Worm (Caenorhabditis elegans) whole organism, L1 larva: ENCODE results near the gene pmp-1.

Experiments used
- C16A3.4 ChIP-seq: fragments of 150-350 bp; optimal IDR thresholded peaks from 2 replicates; lab custom pipeline; 2014; ENCODE audit warnings: missing biosample characterization, missing genetic modification characterization
- F16B12.6 ChIP-seq: fragments of 150-350 bp; optimal IDR thresholded peaks from 2 replicates; lab custom pipeline; 2014; ENCODE audit warnings: missing biosample characterization, missing genetic modification characterization
- alr-1 ChIP-seq: fragments of 200-800 bp; sonication (Bioruptor generic); optimal IDR thresholded peaks from 2 replicates; lab custom pipeline; 2018; ENCODE audit warnings: borderline replicate concordance, mild to moderate bottlenecking, missing genetic modification characterization, missing compliant biosample characterization
- aly-2 ChIP-seq: fragments of 150-350 bp; optimal IDR thresholded peaks from 2 replicates; lab custom pipeline; 2014; ENCODE audit warnings: missing biosample characterization, missing genetic modification characterization
- ama-1 ChIP-seq: fragments of 150-350 bp; optimal IDR thresholded peaks from 2 replicates; lab custom pipeline; 2014
- blmp-1 ChIP-seq: fragments of 150-350 bp; optimal IDR thresholded peaks from 2 replicates; lab custom pipeline; 2014; ENCODE audit warnings: missing biosample characterization, missing genetic modification characterization
- ceh-82 ChIP-seq, 3 experiments: fragments of 150-350 bp in 1 of 3; sonication (generic microtip) in 2 of 3; optimal IDR thresholded peaks; 2 replicates each; lab custom pipeline; 2014 to 2017; ENCODE audit warnings: missing biosample characterization in 3 of 3, missing genetic modification characterization in 3 of 3
- ceh-88 ChIP-seq: fragments of 200-800 bp; sonication (Bioruptor generic); IDR thresholded peaks from 2 replicates; pipeline ENCODE4 v1.3.6; 2022; ENCODE audit warnings: missing genetic modification characterization, missing compliant biosample characterization
- ceh-90 ChIP-seq: sonication (generic microtip); optimal IDR thresholded peaks from 2 replicates; lab custom pipeline; 2016; ENCODE audit warnings: missing genetic modification characterization, missing compliant biosample characterization
- dpl-1 ChIP-seq, 3 experiments: fragments of 150-350 bp in 2 of 3; sonication (generic microtip) in 1 of 3; optimal IDR thresholded peaks; 2 replicates each; lab custom pipeline; 2014 to 2017; ENCODE audit warnings: missing biosample characterization in 3 of 3, missing genetic modification characterization in 3 of 3, missing genetic modification reagents in 3 of 3
- dsc-1 ChIP-seq: sonication (generic microtip); optimal IDR thresholded peaks from 2 replicates; lab custom pipeline; 2016; ENCODE audit warnings: mild to moderate bottlenecking, missing genetic modification characterization, missing compliant biosample characterization
- efl-1 ChIP-seq, 4 experiments: fragments of 150-350 bp; optimal IDR thresholded peaks in 3 of 4; peaks in 1 of 4; 1 replicate in 1 of 4; 2 replicates in 3 of 4; lab custom pipeline; 2014; ENCODE audit warnings: missing biosample characterization in 2 of 4, missing genetic modification characterization in 2 of 4, missing genetic modification reagents in 2 of 4
- efl-3 ChIP-seq: fragments of 200-800 bp; sonication (Bioruptor generic); optimal IDR thresholded peaks from 2 replicates; lab custom pipeline; 2018; ENCODE audit warnings: mild to moderate bottlenecking, missing genetic modification characterization, missing compliant biosample characterization
- elt-2 ChIP-seq: sonication (generic microtip); optimal IDR thresholded peaks from 2 replicates; lab custom pipeline; 2016; ENCODE audit warnings: missing genetic modification characterization, mild to moderate bottlenecking, inconsistent platforms, missing compliant biosample characterization, missing genetic modification reagents
- elt-3 ChIP-seq, 6 experiments: fragments of 150-350 bp in 1 of 6; sonication (generic microtip); optimal IDR thresholded peaks; 2 replicates each; lab custom pipeline; 2017 to 2018; ENCODE audit warnings: missing biosample characterization in 6 of 6, missing genetic modification characterization in 6 of 6, inconsistent platforms in 1 of 6
- ets-5 ChIP-seq: fragments of 200-800 bp; sonication (Bioruptor generic); IDR thresholded peaks from 2 replicates; pipeline ENCODE4 v1.3.6; 2022; ENCODE audit warnings: missing genetic modification characterization, missing compliant biosample characterization
- fkh-8 ChIP-seq: sonication (generic microtip); optimal IDR thresholded peaks from 2 replicates; lab custom pipeline; 2016; ENCODE audit warnings: mild to moderate bottlenecking, missing genetic modification characterization, missing compliant biosample characterization
- hlh-17 ChIP-seq: fragments of 200-800 bp; sonication (Bioruptor generic); optimal IDR thresholded peaks from 2 replicates; lab custom pipeline; 2018; ENCODE audit warnings: missing genetic modification characterization, mild to moderate bottlenecking, missing compliant biosample characterization, moderate library complexity, borderline replicate concordance
- irx-1 ChIP-seq: sonication (generic microtip); optimal IDR thresholded peaks from 2 replicates; lab custom pipeline; 2016; ENCODE audit warnings: missing genetic modification characterization, missing compliant biosample characterization
- jun-1 ChIP-seq: fragments of 150-350 bp; optimal IDR thresholded peaks from 2 replicates; lab custom pipeline; 2014; ENCODE audit warnings: missing biosample characterization, missing genetic modification reagents, missing genetic modification characterization
- lin-35 ChIP-seq, 2 experiments: fragments of 150-350 bp; optimal IDR thresholded peaks; 2 replicates each; lab custom pipeline; 2014; ENCODE audit warnings: missing biosample characterization in 2 of 2, missing genetic modification characterization in 2 of 2, missing genetic modification reagents in 2 of 2
- lir-3 ChIP-seq: sonication (generic microtip); optimal IDR thresholded peaks from 2 replicates; lab custom pipeline; 2016; ENCODE audit warnings: mild to moderate bottlenecking, missing genetic modification characterization, moderate library complexity, missing compliant biosample characterization; ENCODE audit not compliant: poor library complexity
- lsy-2 ChIP-seq, 2 experiments: fragments of 150-350 bp; optimal IDR thresholded peaks; 2 replicates each; lab custom pipeline; 2014; ENCODE audit warnings: missing biosample characterization in 2 of 2, missing genetic modification characterization in 2 of 2
- mab-9 ChIP-seq: fragments of 200-800 bp; sonication (Bioruptor generic); IDR thresholded peaks from 2 replicates; pipeline ENCODE4 v1.3.6; 2022; ENCODE audit warnings: missing genetic modification reagents, missing genetic modification characterization, missing compliant biosample characterization
- mef-2 ChIP-seq: fragments of 150-350 bp; optimal IDR thresholded peaks from 2 replicates; lab custom pipeline; 2014; ENCODE audit warnings: missing biosample characterization, missing genetic modification characterization
- mep-1 ChIP-seq: fragments of 150-350 bp; optimal IDR thresholded peaks from 2 replicates; lab custom pipeline; 2014; ENCODE audit warnings: missing biosample characterization, missing genetic modification characterization
- nhr-11 ChIP-seq: fragments of 150-350 bp; optimal IDR thresholded peaks from 2 replicates; lab custom pipeline; 2014; ENCODE audit warnings: missing biosample characterization, missing genetic modification characterization
- nhr-20 ChIP-seq: sonication (generic microtip); optimal IDR thresholded peaks from 2 replicates; lab custom pipeline; 2016; ENCODE audit warnings: mild to moderate bottlenecking, missing genetic modification characterization, missing compliant biosample characterization
- nhr-237 ChIP-seq: fragments of 150-350 bp; optimal IDR thresholded peaks from 2 replicates; lab custom pipeline; 2014; ENCODE audit warnings: missing biosample characterization, missing genetic modification characterization
- nhr-47 ChIP-seq: sonication (generic microtip); optimal IDR thresholded peaks from 2 replicates; lab custom pipeline; 2016; ENCODE audit warnings: mild to moderate bottlenecking, missing genetic modification characterization, moderate library complexity, missing compliant biosample characterization
- nhr-77 ChIP-seq: fragments of 150-350 bp; optimal IDR thresholded peaks from 2 replicates; lab custom pipeline; 2014; ENCODE audit warnings: missing biosample characterization, missing genetic modification characterization
- nhr-85 ChIP-seq: sonication (generic microtip); peaks from one replicate; lab custom pipeline; 2016; ENCODE audit warnings: missing genetic modification characterization, inconsistent platforms, missing compliant biosample characterization
- pqm-1 ChIP-seq: sonication (generic microtip); optimal IDR thresholded peaks from 3 replicates; lab custom pipeline; 2017; ENCODE audit warnings: missing biosample characterization, missing genetic modification characterization
- rnt-1 ChIP-seq: sonication (generic microtip); optimal IDR thresholded peaks from 2 replicates; lab custom pipeline; 2016; ENCODE audit warnings: mild to moderate bottlenecking, missing genetic modification characterization, moderate library complexity, missing compliant biosample characterization
- snpc-4 ChIP-seq: fragments of 150-350 bp; optimal IDR thresholded peaks from 2 replicates; lab custom pipeline; 2014; ENCODE audit warnings: missing biosample characterization, missing genetic modification characterization
- snu-23 ChIP-seq: sonication (generic microtip); optimal IDR thresholded peaks from 2 replicates; lab custom pipeline; 2016; ENCODE audit warnings: missing genetic modification characterization, missing compliant biosample characterization
- swsn-7 ChIP-seq: sonication (generic microtip); optimal IDR thresholded peaks from 2 replicates; lab custom pipeline; 2016; ENCODE audit warnings: missing genetic modification characterization, missing compliant biosample characterization
- tbx-2 ChIP-seq: sonication (generic microtip); optimal IDR thresholded peaks from 2 replicates; lab custom pipeline; 2016; ENCODE audit warnings: missing genetic modification characterization, missing compliant biosample characterization
- unc-130 ChIP-seq: fragments of 150-350 bp; optimal IDR thresholded peaks from 2 replicates; lab custom pipeline; 2017; ENCODE audit warnings: missing biosample characterization, missing genetic modification characterization, inconsistent platforms
- unc-30 ChIP-seq: sonication (generic microtip); optimal IDR thresholded peaks from 2 replicates; lab custom pipeline; 2017; ENCODE audit warnings: missing biosample characterization, missing genetic modification characterization
- unc-62 ChIP-seq: fragments of 150-350 bp; optimal IDR thresholded peaks from 2 replicates; lab custom pipeline; 2014; ENCODE audit warnings: missing biosample characterization, missing genetic modification reagents, missing genetic modification characterization
- unc-86 ChIP-seq: sonication (generic microtip); optimal IDR thresholded peaks from 2 replicates; lab custom pipeline; 2016; ENCODE audit warnings: missing genetic modification characterization, missing compliant biosample characterization
- xbp-1 ChIP-seq: sonication (generic microtip); optimal IDR thresholded peaks from 2 replicates; lab custom pipeline; 2016; ENCODE audit warnings: missing genetic modification characterization, missing compliant biosample characterization
- zag-1 ChIP-seq: fragments of 150-350 bp; optimal IDR thresholded peaks from 2 replicates; lab custom pipeline; 2014; ENCODE audit warnings: missing biosample characterization, missing genetic modification characterization
- zip-4 ChIP-seq: fragments of 200-800 bp; sonication (Bioruptor generic); optimal IDR thresholded peaks from 2 replicates; lab custom pipeline; 2018; ENCODE audit warnings: mild to moderate bottlenecking, missing genetic modification characterization, moderate library complexity, missing compliant biosample characterization
- ztf-4 ChIP-seq: fragments of 150-350 bp; optimal IDR thresholded peaks from 2 replicates; lab custom pipeline; 2014; ENCODE audit warnings: missing biosample characterization, missing genetic modification characterization

The pmp-1 gene

ce11 chrII:6870803-6871202 is 12.8 kb downstream of the pmp-1 start, which contains the start of gene clhm-1:
Gene clhm-1, minus strand, starts transcription at chrII:6871009.
- TF ChIP-seq rnt-1 (tag; lab: Kevin White, UChicago) (peak; percentile 24), aly-2 (tag; lab: Kevin White, UChicago) (no peak), pqm-1 (tag; lab: Kevin White, UChicago) (no peak), unc-62 (GFP tag; lab: Kevin White, UChicago) (no peak), snu-23 (GFP tag; lab: Kevin White, UChicago) (no peak), mep-1 (tag; lab: Kevin White, UChicago) (no peak)

- no peak for TF ChIP-seq zip-4 (GFP tag; lab: Kevin White, UChicago)
- TF ChIP-seq ceh-88 (GFP tag; lab: Robert Waterston, UW) = no peak
Observed at ce11 chrII:6863652-6864051, 19.9 kb downstream of the pmp-1 start, which contains the start of gene aff-1. Gene aff-1, minus strand, starts transcription at chrII:6863752.

- no peak for TF ChIP-seq nhr-77 (tag; lab: Kevin White, UChicago)
- TF ChIP-seq unc-62 (GFP tag; lab: Kevin White, UChicago) = no peak
- TF ChIP-seq blmp-1 = no peak
- no peak for TF ChIP-seq hlh-17
- no peak for TF ChIP-seq fkh-8
- no peak for TF ChIP-seq nhr-11
- TF ChIP-seq ceh-82 (tag; optimal IDR thresholded peaks at IDR 0.05; lab: Kevin White, UChicago) = no peak
- no peak for TF ChIP-seq efl-1 (optimal IDR thresholded peaks at IDR 0.05; lab: Kevin White, UChicago)
- TF ChIP-seq efl-1 (GFP tag; optimal IDR thresholded peaks at IDR 0.05 in 1 of 2; lab: Kevin White, UChicago) = no peak
- no peak for TF ChIP-seq unc-130 (tag; lab: Kevin White, UChicago)
- TF ChIP-seq alr-1 = no peak
- no peak for TF ChIP-seq nhr-85 (tag; lab: Kevin White, UChicago)
- no peak for TF ChIP-seq mab-9 (GFP tag; lab: Robert Waterston, UW)
- no peak for TF ChIP-seq snpc-4 (tag; lab: Kevin White, UChicago)
- no peak for TF ChIP-seq ama-1 (lab: Kevin White, UChicago)
- TF ChIP-seq jun-1 (tag; lab: Kevin White, UChicago) = no peak
- no peak for TF ChIP-seq lin-35 (GFP tag; optimal IDR thresholded peaks at IDR 0.05; lab: Kevin White, UChicago)
- no peak for TF ChIP-seq ceh-90
- TF ChIP-seq ets-5 (GFP tag; lab: Robert Waterston, UW) = no peak
- TF ChIP-seq, all 84 proteins: peak for 0
Observed at ce11 chrII:6860043-6860442, 23.5 kb downstream of the pmp-1 start.

- TF ChIP-seq C16A3.4 (tag; lab: Kevin White, UChicago) = peak; percentile 22
- TF ChIP-seq ets-5 (GFP tag; lab: Robert Waterston, UW) = no peak
- peak; percentile 42 to 48 for TF ChIP-seq lin-35 (GFP tag; optimal IDR thresholded peaks at IDR 0.05; lab: Kevin White, UChicago)
- TF ChIP-seq ceh-90 = no peak
- peak; percentile 39 for TF ChIP-seq dsc-1 (tag; lab: Kevin White, UChicago)
- TF ChIP-seq nhr-237 (tag; lab: Kevin White, UChicago) = no peak
- peak; percentile 35 to 63 for TF ChIP-seq efl-1 (optimal IDR thresholded peaks at IDR 0.05; lab: Kevin White, UChicago)
- no peak for TF ChIP-seq efl-1 (GFP tag; optimal IDR thresholded peaks at IDR 0.05 in 1 of 2; lab: Kevin White, UChicago)
- no peak for TF ChIP-seq irx-1
- no peak for TF ChIP-seq mep-1 (tag; lab: Kevin White, UChicago)
- TF ChIP-seq lir-3 (tag; lab: Kevin White, UChicago) = no peak
- peak; percentile 62 for TF ChIP-seq snu-23 (GFP tag; lab: Kevin White, UChicago)
- TF ChIP-seq dpl-1 (GFP tag; optimal IDR thresholded peaks at IDR 0.05; lab: Kevin White, UChicago) = peak in 1 of 3 experiments; percentile 1
- TF ChIP-seq ama-1 (lab: Kevin White, UChicago) = no peak
- peak; percentile 29 for TF ChIP-seq nhr-20 (tag; lab: Kevin White, UChicago)
- TF ChIP-seq unc-30 (tag; lab: Kevin White, UChicago) = no peak
- peak; percentile 43 for TF ChIP-seq swsn-7 (tag; lab: Kevin White, UChicago)
- TF ChIP-seq unc-86 = no peak
- peak; percentile 55 for TF ChIP-seq nhr-77 (tag; lab: Kevin White, UChicago)
- no peak for TF ChIP-seq F16B12.6 (tag; lab: Kevin White, UChicago)
- TF ChIP-seq elt-2 (tag; lab: Kevin White, UChicago) = no peak
- TF ChIP-seq nhr-47 = peak; percentile 23
- TF ChIP-seq ceh-82 (tag; optimal IDR thresholded peaks at IDR 0.05; lab: Kevin White, UChicago) = peak in 2 of 3 experiments; percentile 26 to 69
- TF ChIP-seq zag-1 = no peak
- peak; percentile 13 for TF ChIP-seq ztf-4 (tag; lab: Kevin White, UChicago)
- peak; percentile 48 for TF ChIP-seq rnt-1 (tag; lab: Kevin White, UChicago)
- TF ChIP-seq tbx-2 (tag; lab: Kevin White, UChicago) = peak; percentile 26
- peak; percentile 53 for TF ChIP-seq fkh-8
- TF ChIP-seq lsy-2 (tag; optimal IDR thresholded peaks at IDR 0.05; lab: Kevin White, UChicago) = peak; percentile 12 to 61
- TF ChIP-seq snpc-4 (tag; lab: Kevin White, UChicago) = peak; percentile 20
- TF ChIP-seq efl-3 (GFP tag; lab: Kevin White, UChicago) = no peak
- TF ChIP-seq xbp-1 (tag; lab: Kevin White, UChicago) = peak; percentile 5
- TF ChIP-seq mef-2 (tag; lab: Kevin White, UChicago) = no peak
- TF ChIP-seq elt-3 (tag; optimal IDR thresholded peaks at IDR 0.05; lab: Kevin White, UChicago) = no peak
Observed at ce11 chrII:6858835-6859234, 24.7 kb downstream of the pmp-1 start.
